Worm (Caenorhabditis elegans) whole organism, late embryonic: ENCODE results near the gene Y102A5C.2.

Source experiments
- ceh-19 ChIP-seq: fragments of 200-800 bp; sonication (Bioruptor generic); optimal IDR thresholded peaks from 2 replicates; lab custom pipeline; 2018; ENCODE audit warnings: mild to moderate bottlenecking, missing genetic modification characterization, missing compliant biosample characterization
- pag-3 ChIP-seq: sonication (generic microtip); optimal IDR thresholded peaks from 2 replicates; lab custom pipeline; 2016; ENCODE audit warnings: missing compliant biosample characterization, missing genetic modification characterization, borderline replicate concordance

DNA sequence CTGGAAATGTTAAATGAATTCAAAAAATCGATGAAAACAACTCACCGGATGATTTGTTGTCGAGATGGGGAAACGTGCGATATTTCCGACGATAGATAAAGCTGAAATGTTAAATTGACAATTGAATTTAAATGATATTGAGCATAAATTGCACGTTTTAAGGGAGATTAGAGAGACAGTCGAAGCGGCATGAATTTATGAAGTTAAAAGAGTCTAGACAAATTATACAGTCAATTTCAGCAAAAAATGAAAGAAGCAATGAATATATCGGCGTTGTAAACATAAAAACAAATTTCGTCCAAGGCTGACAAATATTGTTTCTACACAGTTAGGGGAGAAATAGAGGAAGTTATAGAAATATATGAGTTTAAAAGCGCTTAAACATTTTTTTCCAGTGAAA, 8.8 kb downstream of the Y102A5C.2 start, which contains the start of gene Y102A5C.36:
- TF ChIP-seq ceh-19 (GFP tag; lab: Kevin White, UChicago) (no peak), pag-3 (no peak)
